Worm (Caenorhabditis elegans) whole organism, L1 larva: ENCODE results near the gene dagl-2.

ENCODE experiments used
- C04F5.9 ChIP-seq: sonication (generic microtip); optimal IDR thresholded peaks from 2 replicates; lab custom pipeline; 2016; ENCODE audit warnings: missing genetic modification characterization, missing compliant biosample characterization
- aha-1 ChIP-seq: fragments of 150-350 bp; optimal IDR thresholded peaks from 2 replicates; lab custom pipeline; 2014; ENCODE audit warnings: missing biosample characterization, missing genetic modification characterization
- aly-2 ChIP-seq: fragments of 150-350 bp; optimal IDR thresholded peaks from 2 replicates; lab custom pipeline; 2014; ENCODE audit warnings: missing biosample characterization, missing genetic modification characterization
- ama-1 ChIP-seq: fragments of 150-350 bp; optimal IDR thresholded peaks from 2 replicates; lab custom pipeline; 2014
- blmp-1 ChIP-seq: fragments of 150-350 bp; optimal IDR thresholded peaks from 2 replicates; lab custom pipeline; 2014; ENCODE audit warnings: missing biosample characterization, missing genetic modification characterization
- ceh-8 ChIP-seq: fragments of 200-800 bp; sonication (Bioruptor generic); optimal IDR thresholded peaks from 2 replicates; lab custom pipeline; 2018; ENCODE audit warnings: mild to moderate bottlenecking, missing genetic modification characterization, moderate library complexity, missing compliant biosample characterization
- ceh-90 ChIP-seq: sonication (generic microtip); optimal IDR thresholded peaks from 2 replicates; lab custom pipeline; 2016; ENCODE audit warnings: missing genetic modification characterization, missing compliant biosample characterization
- ces-1 ChIP-seq: fragments of 150-350 bp; optimal IDR thresholded peaks from 2 replicates; lab custom pipeline; 2014; ENCODE audit warnings: missing biosample characterization, missing genetic modification reagents, missing genetic modification characterization
- dsc-1 ChIP-seq: sonication (generic microtip); optimal IDR thresholded peaks from 2 replicates; lab custom pipeline; 2016; ENCODE audit warnings: mild to moderate bottlenecking, missing genetic modification characterization, missing compliant biosample characterization
- efl-1 ChIP-seq, 4 experiments: fragments of 150-350 bp; optimal IDR thresholded peaks in 3 of 4; peaks in 1 of 4; 1 replicate in 1 of 4; 2 replicates in 3 of 4; lab custom pipeline; 2014; ENCODE audit warnings: missing biosample characterization in 2 of 4, missing genetic modification characterization in 2 of 4, missing genetic modification reagents in 2 of 4
- efl-3 ChIP-seq: fragments of 200-800 bp; sonication (Bioruptor generic); optimal IDR thresholded peaks from 2 replicates; lab custom pipeline; 2018; ENCODE audit warnings: mild to moderate bottlenecking, missing genetic modification characterization, missing compliant biosample characterization
- egl-13 ChIP-seq: sonication (generic microtip); optimal IDR thresholded peaks from 2 replicates; lab custom pipeline; 2016; ENCODE audit warnings: missing genotype, missing genetic modification reagents, missing genetic modification characterization, missing compliant biosample characterization
- elt-2 ChIP-seq: sonication (generic microtip); optimal IDR thresholded peaks from 2 replicates; lab custom pipeline; 2016; ENCODE audit warnings: missing genetic modification characterization, mild to moderate bottlenecking, inconsistent platforms, missing compliant biosample characterization, missing genetic modification reagents
- elt-3 ChIP-seq, 6 experiments: fragments of 150-350 bp in 1 of 6; sonication (generic microtip); optimal IDR thresholded peaks; 2 replicates each; lab custom pipeline; 2017 to 2018; ENCODE audit warnings: missing biosample characterization in 6 of 6, missing genetic modification characterization in 6 of 6, inconsistent platforms in 1 of 6
- ets-5 ChIP-seq: fragments of 200-800 bp; sonication (Bioruptor generic); IDR thresholded peaks from 2 replicates; pipeline ENCODE4 v1.3.6; 2022; ENCODE audit warnings: missing genetic modification characterization, missing compliant biosample characterization
- fkh-8 ChIP-seq: sonication (generic microtip); optimal IDR thresholded peaks from 2 replicates; lab custom pipeline; 2016; ENCODE audit warnings: mild to moderate bottlenecking, missing genetic modification characterization, missing compliant biosample characterization
- fos-1 ChIP-seq: fragments of 150-350 bp; optimal IDR thresholded peaks from 2 replicates; lab custom pipeline; 2014; ENCODE audit warnings: missing biosample characterization, missing genetic modification characterization
- hlh-4 ChIP-seq: sonication (generic microtip); optimal IDR thresholded peaks from 2 replicates; lab custom pipeline; 2016; ENCODE audit warnings: mild to moderate bottlenecking, missing genetic modification characterization, missing compliant biosample characterization
- hpl-2 ChIP-seq: fragments of 150-350 bp; optimal IDR thresholded peaks from 2 replicates; lab custom pipeline; 2014; ENCODE audit warnings: missing biosample characterization, missing genetic modification reagents, missing genetic modification characterization
- irx-1 ChIP-seq: sonication (generic microtip); optimal IDR thresholded peaks from 2 replicates; lab custom pipeline; 2016; ENCODE audit warnings: missing genetic modification characterization, missing compliant biosample characterization
- lsy-2 ChIP-seq, 2 experiments: fragments of 150-350 bp; optimal IDR thresholded peaks; 2 replicates each; lab custom pipeline; 2014; ENCODE audit warnings: missing biosample characterization in 2 of 2, missing genetic modification characterization in 2 of 2
- mab-9 ChIP-seq: fragments of 200-800 bp; sonication (Bioruptor generic); IDR thresholded peaks from 2 replicates; pipeline ENCODE4 v1.3.6; 2022; ENCODE audit warnings: missing genetic modification reagents, missing genetic modification characterization, missing compliant biosample characterization
- mdl-1 ChIP-seq, 2 experiments: fragments of 150-350 bp; optimal IDR thresholded peaks; 2 replicates each; lab custom pipeline; 2014 to 2017; ENCODE audit warnings: missing biosample characterization in 2 of 2, missing genetic modification characterization in 2 of 2, inconsistent platforms in 1 of 2
- nhr-11 ChIP-seq: fragments of 150-350 bp; optimal IDR thresholded peaks from 2 replicates; lab custom pipeline; 2014; ENCODE audit warnings: missing biosample characterization, missing genetic modification characterization
- nhr-12 ChIP-seq: sonication (generic microtip); optimal IDR thresholded peaks from 2 replicates; lab custom pipeline; 2017; ENCODE audit warnings: missing biosample characterization, missing genetic modification characterization
- nhr-237 ChIP-seq: fragments of 150-350 bp; optimal IDR thresholded peaks from 2 replicates; lab custom pipeline; 2014; ENCODE audit warnings: missing biosample characterization, missing genetic modification characterization
- nhr-47 ChIP-seq: sonication (generic microtip); optimal IDR thresholded peaks from 2 replicates; lab custom pipeline; 2016; ENCODE audit warnings: mild to moderate bottlenecking, missing genetic modification characterization, moderate library complexity, missing compliant biosample characterization
- nhr-90 ChIP-seq: sonication (generic microtip); optimal IDR thresholded peaks from 2 replicates; lab custom pipeline; 2016; ENCODE audit warnings: mild to moderate bottlenecking, missing genetic modification characterization, missing compliant biosample characterization; ENCODE audit not compliant: poor library complexity
- pag-3 ChIP-seq: sonication (generic microtip); optimal IDR thresholded peaks from 2 replicates; lab custom pipeline; 2017; ENCODE audit warnings: missing genetic modification characterization, mild to moderate bottlenecking, missing compliant biosample characterization, antibody characterized with exemption, borderline replicate concordance; ENCODE audit not compliant: insufficient read depth
- snu-23 ChIP-seq: sonication (generic microtip); optimal IDR thresholded peaks from 2 replicates; lab custom pipeline; 2016; ENCODE audit warnings: missing genetic modification characterization, missing compliant biosample characterization
- sox-4 ChIP-seq: sonication (generic microtip); optimal IDR thresholded peaks from 2 replicates; lab custom pipeline; 2016; ENCODE audit warnings: missing genetic modification characterization, missing compliant biosample characterization
- sptf-1 ChIP-seq: fragments of 150-350 bp; optimal IDR thresholded peaks from 2 replicates; lab custom pipeline; 2014; ENCODE audit warnings: missing biosample characterization, missing genetic modification characterization
- sup-37 ChIP-seq: fragments of 200-800 bp; sonication (Bioruptor generic); optimal IDR thresholded peaks from 2 replicates; lab custom pipeline; 2018; ENCODE audit warnings: mild to moderate bottlenecking, missing genetic modification characterization, missing compliant biosample characterization
- swsn-7 ChIP-seq: sonication (generic microtip); optimal IDR thresholded peaks from 2 replicates; lab custom pipeline; 2016; ENCODE audit warnings: missing genetic modification characterization, missing compliant biosample characterization
- tlp-1 ChIP-seq: fragments of 150-350 bp; optimal IDR thresholded peaks from 2 replicates; lab custom pipeline; 2014; ENCODE audit warnings: missing biosample characterization, missing genetic modification characterization
- unc-130 ChIP-seq: fragments of 150-350 bp; optimal IDR thresholded peaks from 2 replicates; lab custom pipeline; 2017; ENCODE audit warnings: missing biosample characterization, missing genetic modification characterization, inconsistent platforms
- unc-62 ChIP-seq: fragments of 150-350 bp; optimal IDR thresholded peaks from 2 replicates; lab custom pipeline; 2014; ENCODE audit warnings: missing biosample characterization, missing genetic modification reagents, missing genetic modification characterization
- unc-86 ChIP-seq: sonication (generic microtip); optimal IDR thresholded peaks from 2 replicates; lab custom pipeline; 2016; ENCODE audit warnings: missing genetic modification characterization, missing compliant biosample characterization
- unc-98 ChIP-seq: fragments of 200-800 bp; sonication (Bioruptor generic); IDR thresholded peaks from 2 replicates; pipeline ENCODE4 v1.3.6; 2022; ENCODE audit warnings: missing genetic modification characterization, missing compliant biosample characterization
- vab-15 ChIP-seq: sonication (generic microtip); optimal IDR thresholded peaks from 2 replicates; lab custom pipeline; 2017; ENCODE audit warnings: missing genotype, mild to moderate bottlenecking, missing genetic modification characterization, missing compliant biosample characterization
- xbp-1 ChIP-seq: sonication (generic microtip); optimal IDR thresholded peaks from 2 replicates; lab custom pipeline; 2016; ENCODE audit warnings: missing genetic modification characterization, missing compliant biosample characterization
- zag-1 ChIP-seq: fragments of 150-350 bp; optimal IDR thresholded peaks from 2 replicates; lab custom pipeline; 2014; ENCODE audit warnings: missing biosample characterization, missing genetic modification characterization
- zip-4 ChIP-seq: fragments of 200-800 bp; sonication (Bioruptor generic); optimal IDR thresholded peaks from 2 replicates; lab custom pipeline; 2018; ENCODE audit warnings: mild to moderate bottlenecking, missing genetic modification characterization, moderate library complexity, missing compliant biosample characterization
- ztf-11 ChIP-seq, 2 experiments: sonication (generic microtip); optimal IDR thresholded peaks; 2 replicates each; lab custom pipeline; 2016 to 2017; ENCODE audit warnings: missing genetic modification characterization in 2 of 2, missing biosample characterization in 1 of 2, missing compliant biosample characterization in 1 of 2

The dagl-2 gene

ce11 chrIII:762508-762907 is 20.6 kb downstream of the dagl-2 start:
- peak; percentile 85 for TF ChIP-seq dsc-1 (tag; lab: Kevin White, UChicago)
- no peak for TF ChIP-seq aha-1
- TF ChIP-seq fkh-8 (tag; lab: Kevin White, UChicago) = no peak

- TF ChIP-seq nhr-12 (tag; lab: Kevin White, UChicago) (no peak), sptf-1 (no peak), ets-5 (GFP tag; lab: Robert Waterston, UW) (no peak), nhr-11 (tag; lab: Kevin White, UChicago) (no peak), unc-86 (tag; lab: Kevin White, UChicago) (no peak), zag-1 (no peak), lsy-2 (tag; optimal IDR thresholded peaks at IDR 0.05; lab: Kevin White, UChicago) (no peak), mdl-1 (tag; optimal IDR thresholded peaks at IDR 0.05; lab: Kevin White, UChicago) (no peak), unc-62 (GFP tag; lab: Kevin White, UChicago) (no peak), ama-1 (no peak), aha-1 (no peak), vab-15 (tag; lab: Kevin White, UChicago) (no peak), ceh-90 (no peak), irx-1 (no peak), nhr-237 (no peak), tlp-1 (no peak), pag-3 (tag; lab: Kevin White, UChicago) (no peak), sup-37 (GFP tag; lab: Kevin White, UChicago) (no peak), xbp-1 (tag; lab: Kevin White, UChicago) (no peak)
Measured at ce11 chrIII:761476-761875, 21.6 kb downstream of the dagl-2 start, which contains the start of gene nlp-52. nlp-52 (plus strand) TSS chrIII:761776.

ce11 chrIII:759675-760074 is 23.4 kb downstream of the dagl-2 start:
- TF ChIP-seq ces-1 (GFP tag; lab: Kevin White, UChicago) (no peak), blmp-1 (peak; percentile 36)

ce11 chrIII:757981-758380 is 25.1 kb downstream of the dagl-2 start, which contains the start of gene T17H7.7:
T17H7.7 (minus strand) TSS chrIII:758081.
- no peak for TF ChIP-seq unc-98 (GFP tag; lab: Robert Waterston, UW)
- no peak for TF ChIP-seq snu-23 (GFP tag; lab: Kevin White, UChicago)
- no peak for TF ChIP-seq elt-2
- TF ChIP-seq elt-3 (tag; optimal IDR thresholded peaks at IDR 0.05; lab: Kevin White, UChicago) = no peak
- TF ChIP-seq mab-9 = no peak
- TF ChIP-seq swsn-7 = no peak
- no peak for TF ChIP-seq aly-2 (tag; lab: Kevin White, UChicago)

ce11 chrIII:754371-754770 is 28.7 kb downstream of the dagl-2 start:
- TF ChIP-seq efl-1 (optimal IDR thresholded peaks at IDR 0.05; lab: Kevin White, UChicago) = no peak
- TF ChIP-seq efl-1 (GFP tag; optimal IDR thresholded peaks at IDR 0.05 in 1 of 2; lab: Kevin White, UChicago) = peak in 1 of 2 experiments; percentile 65
- TF ChIP-seq lsy-2 (tag; optimal IDR thresholded peaks at IDR 0.05; lab: Kevin White, UChicago) = no peak

ce11 chrIII:752326-752725 is 30.8 kb downstream of the dagl-2 start, which contains the start of gene pat-12:
pat-12 (minus strand) TSS chrIII:752426.
- TF ChIP-seq ztf-11 (tag; optimal IDR thresholded peaks at IDR 0.05; lab: Kevin White, UChicago) = no peak
- TF ChIP-seq fos-1 = no peak
- no peak for TF ChIP-seq ceh-90
- no peak for TF ChIP-seq C04F5.9 (tag; lab: Kevin White, UChicago)
- TF ChIP-seq mdl-1 (tag; optimal IDR thresholded peaks at IDR 0.05; lab: Kevin White, UChicago) = no peak
- no peak for TF ChIP-seq efl-3
- no peak for TF ChIP-seq hlh-4 (tag; lab: Kevin White, UChicago)
- no peak for TF ChIP-seq unc-130
- TF ChIP-seq sox-4 (tag; lab: Kevin White, UChicago) = no peak
- no peak for TF ChIP-seq zip-4 (GFP tag; lab: Kevin White, UChicago)
- TF ChIP-seq nhr-47 (tag; lab: Kevin White, UChicago) = no peak
- TF ChIP-seq pag-3 (tag; lab: Kevin White, UChicago) = no peak
- no peak for TF ChIP-seq swsn-7
- no peak for TF ChIP-seq xbp-1 (tag; lab: Kevin White, UChicago)
- no peak for TF ChIP-seq fkh-8 (tag; lab: Kevin White, UChicago)
- TF ChIP-seq nhr-90 = no peak
- TF ChIP-seq mab-9 = no peak
- no peak for TF ChIP-seq egl-13 (tag; lab: Kevin White, UChicago)
- no peak for TF ChIP-seq ceh-8 (GFP tag; lab: Kevin White, UChicago)
- no peak for TF ChIP-seq hpl-2 (GFP tag; lab: Kevin White, UChicago)
- TF ChIP-seq, all 84 proteins: peak for 0
